Fruit fly (Drosophila melanogaster) whole organism, prepupa: Measurements from ENCODE around the gene CG3123.

Experiments used
- Eip93F ChIP-seq: fragments of 200-800 bp; sonication (Bioruptor generic); optimal IDR thresholded peaks from 2 replicates; lab custom pipeline; 2016; ENCODE audit warnings: missing biosample characterization, mild to moderate bottlenecking, missing genetic modification characterization
- Hr39 ChIP-seq: fragments of 200-800 bp; sonication (Bioruptor generic); optimal IDR thresholded peaks from 2 replicates; lab custom pipeline; 2016; ENCODE audit warnings: missing biosample characterization, missing genetic modification characterization

dm6 chr2L:2829637-2830340 lies 4.5 kb upstream of the CG3123 start, which contains the start of gene Duox:
- TF ChIP-seq Eip93F (GFP tag; lab: Kevin White, UChicago), result no peak
- no peak for TF ChIP-seq Hr39 (GFP tag; lab: Kevin White, UChicago)
